Worm (Caenorhabditis elegans) whole organism, early embryonic: ENCODE measurements around the gene dmd-10.

Experiments
- F13C5.2 ChIP-seq: sonication (generic microtip); optimal IDR thresholded peaks from 2 replicates; lab custom pipeline; 2017; ENCODE audit warnings: mild to moderate bottlenecking, missing genetic modification characterization, inconsistent platforms, missing compliant biosample characterization
- ama-1 ChIP-seq: fragments of 150-350 bp; optimal IDR thresholded peaks from 2 replicates; lab custom pipeline; 2014
- ceh-13 ChIP-seq: fragments of 200-800 bp; sonication (Bioruptor generic); optimal IDR thresholded peaks from 2 replicates; lab custom pipeline; 2018; ENCODE audit warnings: mild to moderate bottlenecking, missing genetic modification characterization, missing compliant biosample characterization
- flt-1 ChIP-seq: fragments of 200-800 bp; sonication (Bioruptor generic); IDR thresholded peaks from 2 replicates; pipeline ENCODE4 v1.3.6; 2022; ENCODE audit warnings: missing genetic modification characterization, missing compliant biosample characterization
- tbx-11 ChIP-seq: fragments of 200-800 bp; sonication (Bioruptor generic); IDR thresholded peaks from 2 replicates; pipeline ENCODE4 v1.3.6; 2022; ENCODE audit warnings: missing genetic modification characterization, missing compliant biosample characterization

- peak; percentile 88 for TF ChIP-seq F13C5.2 (tag; lab: Kevin White, UChicago)
- TF ChIP-seq ceh-13 (GFP tag; lab: Kevin White, UChicago): no peak
- TF ChIP-seq tbx-11 (GFP tag; lab: Robert Waterston, UW): peak; percentile 60; the same call in 1 of the 2 replicates
- no peak for TF ChIP-seq ama-1 (lab: Kevin White, UChicago)
- 0 out of 2 replicates have a peak, but pooled peaks have one; percentile 13 for TF ChIP-seq flt-1 (GFP tag; lab: Robert Waterston, UW)
Observed at ce11 chrV:13176117-13176753, 60.2 kb downstream of the dmd-10 start, which contains the start of gene him-17.
